Fruit fly (Drosophila melanogaster): ENCODE measurements around the gene CG1835.

Gene CG1835

DNA sequence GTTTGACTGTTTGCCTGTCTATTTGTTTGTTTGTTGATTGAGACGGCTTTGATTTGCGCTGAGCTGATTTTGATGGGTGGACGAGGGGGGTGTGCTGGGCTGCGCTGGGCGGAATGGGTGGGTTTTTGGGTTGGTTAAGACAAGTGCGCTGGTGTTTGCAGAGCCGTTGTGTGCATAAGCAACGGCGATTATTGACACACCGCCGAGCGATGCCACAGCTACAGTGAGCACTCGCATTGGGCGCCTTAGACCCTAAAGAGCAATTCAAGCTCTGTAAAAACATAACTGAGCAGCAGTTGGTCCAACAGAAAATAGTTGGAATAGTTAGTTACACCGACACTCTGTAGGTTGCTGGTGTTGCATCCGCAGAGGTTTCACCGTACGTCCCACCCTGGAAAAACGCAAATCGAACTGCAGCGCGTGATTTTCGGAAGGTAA lies 6.7 kb upstream of the CG1835 start (continued):
- TF ChIP-seq sisA (GFP tag; IDR thresholded peaks at IDR 0.05) (peak; percentile 88), CG18764 (GFP tag; optimal IDR thresholded peaks at IDR 0.05) (peak; percentile 82), CG7372 (GFP tag; IDR thresholded peaks at IDR 0.05) (peak; percentile 66), Ptx1 (GFP tag; IDR thresholded peaks at IDR 0.05) (peak; percentile 82), HmgZ (tag; optimal IDR thresholded peaks at IDR 0.05) (peak; percentile 16), bbx (GFP tag; IDR thresholded peaks at IDR 0.05; ENCODE audit: partially characterized antibody) (no peak), dan (GFP tag; IDR thresholded peaks at IDR 0.05) (peak; percentile 81), CG18476 (GFP tag; optimal IDR thresholded peaks at IDR 0.05) (peak; percentile 65), CG6813 (GFP tag; optimal IDR thresholded peaks at IDR 0.05) (peak; percentile 84), salm (tag; optimal IDR thresholded peaks at IDR 0.05) (peak; percentile 41), CG5245 (GFP tag; optimal IDR thresholded peaks at IDR 0.05) (peak; percentile 80), Poxn (GFP tag; IDR thresholded peaks at IDR 0.05) (no peak), CG12744 (GFP tag; optimal IDR thresholded peaks at IDR 0.05) (peak; percentile 6), CG1602 (GFP tag; optimal IDR thresholded peaks at IDR 0.05) (peak; percentile 74), H15 (GFP tag; IDR thresholded peaks at IDR 0.05) (peak; percentile 84), zen2 (GFP tag; IDR thresholded peaks at IDR 0.05; ENCODE audit: partially characterized antibody) (no peak), pho (GFP tag; optimal IDR thresholded peaks at IDR 0.05) (peak; percentile 3), tx (GFP tag; optimal IDR thresholded peaks at IDR 0.05) (peak; percentile 38), Meics (GFP tag; optimal IDR thresholded peaks at IDR 0.05) (peak; percentile 33), CG2116 (GFP tag; optimal IDR thresholded peaks at IDR 0.05) (peak; percentile 58), inv (GFP tag; IDR thresholded peaks at IDR 0.05; ENCODE audit: partially characterized antibody) (no peak), luna (GFP tag; optimal IDR thresholded peaks at IDR 0.05) (no peak), Side (GFP tag; optimal IDR thresholded peaks at IDR 0.05) (peak; percentile 72), corto (GFP tag; optimal IDR thresholded peaks at IDR 0.05) (no peak), ssp (GFP tag; IDR thresholded peaks at IDR 0.05) (peak; percentile 79), CG11504 (tag; optimal IDR thresholded peaks at IDR 0.05) (peak; percentile 79), vvl (GFP tag; IDR thresholded peaks at IDR 0.05) (peak; percentile 90), CG11560 (tag; IDR thresholded peaks at IDR 0.05) (peak; percentile 74), CG6654 (GFP tag; optimal IDR thresholded peaks at IDR 0.05) (peak; percentile 48), Vsx1 (GFP tag; optimal IDR thresholded peaks at IDR 0.05) (peak; percentile 79), Atf-2 (GFP tag; optimal IDR thresholded peaks at IDR 0.05) (peak; percentile 68), Ets97D (GFP tag; optimal IDR thresholded peaks at IDR 0.05) (peak; percentile 47), CG31388 (GFP tag; optimal IDR thresholded peaks at IDR 0.05) (peak; percentile 67), CG12155 (GFP tag; optimal IDR thresholded peaks at IDR 0.05) (peak; percentile 40), Bgb (GFP tag; IDR thresholded peaks at IDR 0.05; ENCODE audit: partially characterized antibody) (no peak), tin (GFP tag; optimal IDR thresholded peaks at IDR 0.05) (peak; percentile 79), D19B (GFP tag; optimal IDR thresholded peaks at IDR 0.05) (no peak), CG7963 (GFP tag; IDR thresholded peaks at IDR 0.05; ENCODE audit: partially characterized antibody) (no peak), Nf-YC (tag; optimal IDR thresholded peaks at IDR 0.05) (peak; percentile 0), pnt (GFP tag; optimal IDR thresholded peaks at IDR 0.05) (peak; percentile 82), cato (GFP tag; optimal IDR thresholded peaks at IDR 0.05; ENCODE audit: borderline replicate concordance) (peak; percentile 65), abd-A (tag; optimal IDR thresholded peaks at IDR 0.05) (no peak), NC2β (GFP tag; optimal IDR thresholded peaks at IDR 0.05) (peak; percentile 80), CG16779 (GFP tag; IDR thresholded peaks at IDR 0.05) (no peak), Dfd (GFP tag; optimal IDR thresholded peaks at IDR 0.05) (no peak), Adf1 (GFP tag; IDR thresholded peaks at IDR 0.05) (no peak), D19A (tag; optimal IDR thresholded peaks at IDR 0.05) (peak; percentile 55), CG34224 (GFP tag; IDR thresholded peaks at IDR 0.05; ENCODE audit: partially characterized antibody) (no peak), chinmo (GFP tag; IDR thresholded peaks at IDR 0.05; ENCODE audit: partially characterized antibody) (no peak), CG4282 (GFP tag; optimal IDR thresholded peaks at IDR 0.05) (peak; percentile 43), Rx (GFP tag; IDR thresholded peaks at IDR 0.05) (peak; percentile 83)
